Worm (Caenorhabditis elegans): ENCODE results near the gene max-1.

The max-1 gene

ce11 chrV:13085917-13086552 lies 34.0 kb downstream of the max-1 start (continued):
- TF ChIP-seq fkh-10 (GFP tag; optimal IDR thresholded peaks at IDR 0.05) = no peak
- no peak for TF ChIP-seq F44E2.7 (GFP tag; IDR thresholded peaks at IDR 0.05)
- peak; percentile 90 for TF ChIP-seq ceh-20 (GFP tag; IDR thresholded peaks at IDR 0.05)
- no peak for TF ChIP-seq ztf-7 (tag; optimal IDR thresholded peaks at IDR 0.05)
- TF ChIP-seq pqm-1 (tag; optimal IDR thresholded peaks at IDR 0.05) = no peak
- peak; percentile 12 for TF ChIP-seq ceh-28 (tag; optimal IDR thresholded peaks at IDR 0.05)
- peak; percentile 20 for TF ChIP-seq F37D6.2 (tag; optimal IDR thresholded peaks at IDR 0.05)
- TF ChIP-seq ZK546.5 (tag; optimal IDR thresholded peaks at IDR 0.05) = no peak
- peak; percentile 85 for TF ChIP-seq dmd-6 (GFP tag; IDR thresholded peaks at IDR 0.05)
- TF ChIP-seq nhr-10 (tag; optimal IDR thresholded peaks at IDR 0.05) = peak; percentile 78
- peak; percentile 28 for TF ChIP-seq dpl-1 (GFP tag; optimal IDR thresholded peaks at IDR 0.05)
- no peak for TF ChIP-seq Y75B8A.6 (GFP tag; IDR thresholded peaks at IDR 0.05)
- TF ChIP-seq lin-15B (tag; optimal IDR thresholded peaks at IDR 0.05) = no peak
- TF ChIP-seq snpc-4 (tag; optimal IDR thresholded peaks at IDR 0.05) = no peak
- no peak for TF ChIP-seq zip-2 (tag; optimal IDR thresholded peaks at IDR 0.05)
- peak; percentile 71 for TF ChIP-seq hlh-30 (tag; optimal IDR thresholded peaks at IDR 0.05; ENCODE audit: insufficient read depth)
- no peak for TF ChIP-seq ceh-32 (tag; optimal IDR thresholded peaks at IDR 0.05; ENCODE audit: poor library complexity)
- peak; percentile 19 for TF ChIP-seq nhr-102 (tag; optimal IDR thresholded peaks at IDR 0.05)
- TF ChIP-seq ceh-62 (tag; optimal IDR thresholded peaks at IDR 0.05) = no peak
- peak in 1 of 2 experiments; percentile 98 for TF ChIP-seq unc-62 (GFP tag; optimal IDR thresholded peaks at IDR 0.05 in 1 of 2)
- no peak for TF ChIP-seq unc-62 (tag; optimal IDR thresholded peaks at IDR 0.05)
- TF ChIP-seq set-16 (GFP tag; IDR thresholded peaks at IDR 0.05) = peak; percentile 69
- TF ChIP-seq saeg-2 (GFP tag; IDR thresholded peaks at IDR 0.05) = peak; percentile 85
- peak; percentile 51; the same call in 1 of the 2 replicates for TF ChIP-seq php-3 (GFP tag; IDR thresholded peaks at IDR 0.05)
- no peak for TF ChIP-seq daf-12 (tag; optimal IDR thresholded peaks at IDR 0.05)
- TF ChIP-seq madf-9 (GFP tag; conservative IDR thresholded peaks at IDR 0.05) = peak; percentile 51
- 0 out of 2 replicates have a peak, but pooled peaks have one; percentile 24 for TF ChIP-seq mdt-29 (GFP tag; IDR thresholded peaks at IDR 0.05)
- no peak for TF ChIP-seq madf-5 (GFP tag; IDR thresholded peaks at IDR 0.05)
- peak; percentile 70; the same call in 1 of the 2 replicates for TF ChIP-seq T26A8.4 (GFP tag; IDR thresholded peaks at IDR 0.05)
- peak; percentile 45 for TF ChIP-seq dve-1 (tag; optimal IDR thresholded peaks at IDR 0.05; ENCODE audit: insufficient read depth)
- TF ChIP-seq spr-3 (GFP tag; optimal IDR thresholded peaks at IDR 0.05) = no peak
- TF ChIP-seq lin-38 (GFP tag; IDR thresholded peaks at IDR 0.05) = peak; percentile 64
- TF ChIP-seq cey-2 (tag; optimal IDR thresholded peaks at IDR 0.05; ENCODE audit: borderline replicate concordance, insufficient read depth) = no peak
- TF ChIP-seq aly-2 (tag; optimal IDR thresholded peaks at IDR 0.05) = no peak
- peak; percentile 47; the same call in 1 of the 2 replicates for TF ChIP-seq pha-4 (GFP tag; IDR thresholded peaks at IDR 0.05)
- no peak for TF ChIP-seq pha-4 (tag; optimal IDR thresholded peaks at IDR 0.05)
- TF ChIP-seq ztf-11 (tag; optimal IDR thresholded peaks at IDR 0.05) = no peak
- TF ChIP-seq hif-1 (tag; optimal IDR thresholded peaks at IDR 0.05) = peak in 1 of 2 experiments; percentile 90
- TF ChIP-seq T20F7.1 (GFP tag; optimal IDR thresholded peaks at IDR 0.05) = peak; percentile 52
- TF ChIP-seq zag-1 (tag; optimal IDR thresholded peaks at IDR 0.05) = no peak
- no peak for TF ChIP-seq F49E8.2 (tag; optimal IDR thresholded peaks at IDR 0.05; ENCODE audit: borderline replicate concordance)
- no peak for TF ChIP-seq arid-1 (GFP tag; conservative IDR thresholded peaks at IDR 0.05)
- TF ChIP-seq egl-43 (GFP tag; IDR thresholded peaks at IDR 0.05) = peak; percentile 74
- TF ChIP-seq rbr-2 (tag; optimal IDR thresholded peaks at IDR 0.05) = peak; percentile 67
- peak; percentile 46 for TF ChIP-seq spr-1 (tag; optimal IDR thresholded peaks at IDR 0.05)
- TF ChIP-seq mep-1 (tag; optimal IDR thresholded peaks at IDR 0.05) = peak; percentile 89
- TF ChIP-seq dmd-9 (GFP tag; IDR thresholded peaks at IDR 0.05) = no peak
- TF ChIP-seq nhr-41 (GFP tag; IDR thresholded peaks at IDR 0.05) = no peak
- no peak for TF ChIP-seq nhr-237 (tag; optimal IDR thresholded peaks at IDR 0.05)
- peak; percentile 37 to 72 for TF ChIP-seq lsy-2 (tag; optimal IDR thresholded peaks at IDR 0.05)
